Worm (Caenorhabditis elegans): ENCODE results near the gene F15H10.7.

The F15H10.7 gene

DNA sequence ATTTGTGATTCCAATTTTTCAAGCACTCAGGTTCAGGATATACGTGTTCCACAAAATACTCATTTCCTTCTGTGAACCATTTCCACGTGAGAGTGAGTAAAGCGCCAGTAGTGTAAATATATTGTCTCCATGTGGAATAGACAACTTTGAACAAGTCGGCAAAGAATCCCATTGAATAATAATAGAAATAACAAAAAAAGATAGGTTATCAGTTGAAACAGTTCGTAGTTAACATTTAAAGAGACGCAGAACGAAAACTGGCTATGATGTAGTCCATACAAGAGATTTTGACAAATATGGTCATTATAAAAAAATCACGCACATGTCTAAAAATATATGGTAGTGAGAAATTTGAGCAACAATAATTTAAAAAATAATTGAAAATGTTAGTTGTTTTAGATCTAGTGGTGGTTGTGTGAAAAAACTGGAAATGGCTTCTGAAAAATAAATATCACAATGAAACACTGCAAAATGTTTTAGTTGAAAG, 48.7 kb downstream of the F15H10.7 start, which contains the start of gene ceeh-2:
Gene ceeh-2 (minus strand): TSS at position 437 of the 487 bp plus-strand sequence.
- TF ChIP-seq gmeb-1 (tag; optimal IDR thresholded peaks at IDR 0.05), result no peak
- peak; percentile 17 for TF ChIP-seq sma-9 (GFP tag; optimal IDR thresholded peaks at IDR 0.05)
- TF ChIP-seq sma-9 (tag; optimal IDR thresholded peaks at IDR 0.05), result no peak
- TF ChIP-seq fos-1 (tag; optimal IDR thresholded peaks at IDR 0.05), result peak; percentile 6

DNA sequence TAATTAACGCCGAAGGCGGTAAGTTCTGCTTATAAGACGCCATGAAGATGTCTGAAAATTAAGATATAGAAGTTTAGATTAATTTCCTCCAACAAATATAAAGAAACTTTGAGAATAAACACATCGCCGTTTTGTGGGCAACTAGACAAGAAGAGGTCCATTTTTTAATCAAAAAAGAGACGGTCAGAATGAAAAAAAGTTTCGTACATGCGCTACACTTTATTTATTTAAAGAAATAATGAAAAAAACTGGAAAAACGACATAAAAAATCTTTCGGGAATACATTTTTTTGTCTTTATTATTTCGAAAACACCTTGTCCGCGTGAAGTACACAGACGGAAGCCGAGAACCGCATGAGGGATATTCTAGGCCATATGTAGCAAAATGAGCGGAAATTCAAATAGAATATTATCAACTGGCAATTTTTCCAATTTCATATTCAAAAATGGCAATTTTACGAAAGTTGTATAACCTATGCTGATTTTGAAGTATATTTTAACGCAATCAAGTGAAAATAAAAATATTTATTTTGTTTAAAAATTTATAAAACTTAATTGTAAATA, 50.4 kb downstream of the F15H10.7 start, which contains the start of gene sluh-7:
Gene sluh-7 (minus strand): TSS at position 51 of the 563 bp plus-strand sequence.
- TF ChIP-seq unc-55 (GFP tag; optimal IDR thresholded peaks at IDR 0.05), result peak; percentile 89
- TF ChIP-seq dmd-4 (tag; optimal IDR thresholded peaks at IDR 0.05), result no peak
- peak; percentile 84 for TF ChIP-seq sma-3 (GFP tag; optimal IDR thresholded peaks at IDR 0.05)
- TF ChIP-seq ama-1 (optimal IDR thresholded peaks at IDR 0.05), result no peak
- peak; percentile 64 for TF ChIP-seq sem-4 (tag; optimal IDR thresholded peaks at IDR 0.05)
- no peak for TF ChIP-seq elt-1 (tag; optimal IDR thresholded peaks at IDR 0.05)
- TF ChIP-seq mdl-1 (tag; optimal IDR thresholded peaks at IDR 0.05), result no peak
- TF ChIP-seq nhr-237 (tag; optimal IDR thresholded peaks at IDR 0.05), result no peak
- TF ChIP-seq blmp-1 (tag; optimal IDR thresholded peaks at IDR 0.05; ENCODE audit: insufficient read depth), result no peak
- peak; percentile 84 for TF ChIP-seq nhr-25 (tag; optimal IDR thresholded peaks at IDR 0.05)
- TF ChIP-seq nhr-10 (tag; optimal IDR thresholded peaks at IDR 0.05), result no peak
- TF ChIP-seq alr-1 (tag; optimal IDR thresholded peaks at IDR 0.05), result no peak
- no peak for TF ChIP-seq peb-1 (tag; optimal IDR thresholded peaks at IDR 0.05)
- peak; percentile 5 for TF ChIP-seq mab-5 (tag; optimal IDR thresholded peaks at IDR 0.05)
- TF ChIP-seq nhr-23 (tag; optimal IDR thresholded peaks at IDR 0.05), result no peak
- TF ChIP-seq gmeb-1 (tag; optimal IDR thresholded peaks at IDR 0.05), result peak; percentile 94
- peak; percentile 68 for TF ChIP-seq nhr-21 (tag; optimal IDR thresholded peaks at IDR 0.05)
- TF ChIP-seq mbf-1 (tag; optimal IDR thresholded peaks at IDR 0.05), result no peak
- TF ChIP-seq nhr-6 (tag; optimal IDR thresholded peaks at IDR 0.05), result peak; percentile 65
- no peak for TF ChIP-seq skn-1 (tag; optimal IDR thresholded peaks at IDR 0.05)
- TF ChIP-seq nhr-12 (tag; optimal IDR thresholded peaks at IDR 0.05), result no peak
- TF ChIP-seq unc-62 (GFP tag; optimal IDR thresholded peaks at IDR 0.05), result no peak
- TF ChIP-seq ztf-11 (tag; optimal IDR thresholded peaks at IDR 0.05), result no peak
- no peak for TF ChIP-seq aly-2 (tag; optimal IDR thresholded peaks at IDR 0.05)
- peak; percentile 30 for TF ChIP-seq nhr-129 (tag; optimal IDR thresholded peaks at IDR 0.05)
- peak; percentile 87 for TF ChIP-seq C34F6.9 (tag; optimal IDR thresholded peaks at IDR 0.05)
- peak; percentile 82 for TF ChIP-seq F13H6.1 (tag; optimal IDR thresholded peaks at IDR 0.05)
- no peak for TF ChIP-seq Y55F3AM.14 (GFP tag; optimal IDR thresholded peaks at IDR 0.05)
- peak; percentile 82 for TF ChIP-seq crh-2 (tag; optimal IDR thresholded peaks at IDR 0.05)
- no peak for TF ChIP-seq lin-39 (tag; optimal IDR thresholded peaks at IDR 0.05)
- no peak for TF ChIP-seq nhr-77 (tag; optimal IDR thresholded peaks at IDR 0.05)
- TF ChIP-seq ZK546.5 (tag; optimal IDR thresholded peaks at IDR 0.05), result no peak
- TF ChIP-seq ceh-16 (tag; optimal IDR thresholded peaks at IDR 0.05), result peak; percentile 16
- TF ChIP-seq lin-11 (tag; optimal IDR thresholded peaks at IDR 0.05), result peak; percentile 18
- TF ChIP-seq unc-39 (tag; optimal IDR thresholded peaks at IDR 0.05), result no peak
- peak; percentile 92 for TF ChIP-seq sma-9 (GFP tag; optimal IDR thresholded peaks at IDR 0.05)
- no peak for TF ChIP-seq sma-9 (tag; optimal IDR thresholded peaks at IDR 0.05)
- TF ChIP-seq fos-1 (tag; optimal IDR thresholded peaks at IDR 0.05), result peak; percentile 16
- no peak for TF ChIP-seq ztf-1 (GFP tag; conservative IDR thresholded peaks at IDR 0.05)
- TF ChIP-seq zag-1 (tag; optimal IDR thresholded peaks at IDR 0.05), result no peak
- peak; percentile 69 for TF ChIP-seq snpc-4 (tag; optimal IDR thresholded peaks at IDR 0.05)
- peak; percentile 18 for TF ChIP-seq egl-27 (tag; optimal IDR thresholded peaks at IDR 0.05)
- TF ChIP-seq lin-13 (GFP tag; optimal IDR thresholded peaks at IDR 0.05), result peak; percentile 80
- TF ChIP-seq R02D3.7 (tag; optimal IDR thresholded peaks at IDR 0.05), result no peak
- TF ChIP-seq lsy-2 (tag; optimal IDR thresholded peaks at IDR 0.05), result peak; percentile 67 to 90
- no peak for TF ChIP-seq nhr-11 (tag; optimal IDR thresholded peaks at IDR 0.05)
- TF ChIP-seq elt-3 (tag; optimal IDR thresholded peaks at IDR 0.05), result no peak
- TF ChIP-seq ceh-82 (tag; optimal IDR thresholded peaks at IDR 0.05), result no peak
- TF ChIP-seq ztf-4 (tag; optimal IDR thresholded peaks at IDR 0.05), result no peak
